Worm (Caenorhabditis elegans) whole organism, L2 larva: ENCODE results near the gene C04G2.10.

Experiments
- aly-2 ChIP-seq: fragments of 150-350 bp; optimal IDR thresholded peaks from 2 replicates; lab custom pipeline; 2014; ENCODE audit warnings: missing biosample characterization, missing genetic modification characterization
- ama-1 ChIP-seq: fragments of 150-350 bp; optimal IDR thresholded peaks from 2 replicates; lab custom pipeline; 2018; ENCODE audit warnings: inconsistent platforms
- dmd-4 ChIP-seq: sonication (generic microtip); optimal IDR thresholded peaks from 2 replicates; lab custom pipeline; 2017; ENCODE audit warnings: missing biosample characterization, missing genetic modification characterization
- fos-1 ChIP-seq: fragments of 150-350 bp; optimal IDR thresholded peaks from 2 replicates; lab custom pipeline; 2014; ENCODE audit warnings: missing biosample characterization, missing genetic modification characterization
- lin-11 ChIP-seq: fragments of 150-350 bp; sonication (generic microtip); optimal IDR thresholded peaks from 2 replicates; lab custom pipeline; 2014; ENCODE audit warnings: missing biosample characterization, missing genetic modification characterization, inconsistent platforms, mixed read lengths
- lin-13 ChIP-seq: fragments of 150-350 bp; optimal IDR thresholded peaks from 2 replicates; lab custom pipeline; 2014; ENCODE audit warnings: missing biosample characterization, missing genetic modification reagents, missing genetic modification characterization
- mab-5 ChIP-seq: fragments of 150-350 bp; optimal IDR thresholded peaks from 2 replicates; lab custom pipeline; 2014; ENCODE audit warnings: missing biosample characterization, missing genetic modification characterization
- nhr-21 ChIP-seq: fragments of 150-350 bp; optimal IDR thresholded peaks from 2 replicates; lab custom pipeline; 2014; ENCODE audit warnings: missing biosample characterization, missing genetic modification characterization
- nhr-23 ChIP-seq: fragments of 150-350 bp; optimal IDR thresholded peaks from 2 replicates; lab custom pipeline; 2014; ENCODE audit warnings: missing biosample characterization, missing genetic modification reagents, missing genetic modification characterization

ce11 chrIV:10141930-10142505 lies 26.8 kb downstream of the C04G2.10 start, which contains the start of the genes gst-2, gst-4 and dhs-12:
- no peak for TF ChIP-seq mab-5 (tag; lab: Kevin White, UChicago)
- no peak for TF ChIP-seq dmd-4 (tag; lab: Kevin White, UChicago)
- no peak for TF ChIP-seq lin-13
- TF ChIP-seq fos-1 (tag; lab: Kevin White, UChicago) = no peak
- TF ChIP-seq nhr-23 (tag; lab: Kevin White, UChicago) = no peak
- TF ChIP-seq ama-1 (lab: Kevin White, UChicago) = no peak
- no peak for TF ChIP-seq lin-11 (tag; lab: Kevin White, UChicago)
- no peak for TF ChIP-seq aly-2 (tag; lab: Kevin White, UChicago)
- TF ChIP-seq nhr-21 (tag; lab: Kevin White, UChicago) = no peak
